Fruit fly (Drosophila melanogaster): Measurements from ENCODE around the gene CG10646.

The CG10646 gene

dm6 chr3L:12533392-12534070 is 29.8 kb upstream of the CG10646 start, which contains the start of the genes Tsf2 and CG34242 (continued):
- TF ChIP-seq slbo (GFP tag; IDR thresholded peaks at IDR 0.05) (peak; percentile 69), ara (GFP tag; IDR thresholded peaks at IDR 0.05) (peak; percentile 95), Dbx (GFP tag; IDR thresholded peaks at IDR 0.05) (peak; percentile 94), gfzf (GFP tag; optimal IDR thresholded peaks at IDR 0.05) (peak; percentile 63), CG5180 (GFP tag; optimal IDR thresholded peaks at IDR 0.05) (no peak), Fer2 (tag; optimal IDR thresholded peaks at IDR 0.05) (peak; percentile 66), ind (GFP tag; optimal IDR thresholded peaks at IDR 0.05) (peak; percentile 91), CG2199 (GFP tag; IDR thresholded peaks at IDR 0.05) (no peak), CG9876 (GFP tag; optimal IDR thresholded peaks at IDR 0.05) (no peak), CG6654 (GFP tag; optimal IDR thresholded peaks at IDR 0.05) (peak; percentile 49), Usf (GFP tag; optimal IDR thresholded peaks at IDR 0.05) (no peak), ap (GFP tag; IDR thresholded peaks at IDR 0.05) (peak; percentile 94), Hr78 (GFP tag; optimal IDR thresholded peaks at IDR 0.05) (no peak), sens (GFP tag) (peak; percentile 67), Fer1 (GFP tag; optimal IDR thresholded peaks at IDR 0.05) (peak; percentile 72), Dref (GFP tag; IDR thresholded peaks at IDR 0.05) (no peak), nom (GFP tag; optimal IDR thresholded peaks at IDR 0.05) (peak; percentile 58), MBD-R2 (GFP tag; IDR thresholded peaks at IDR 0.05) (peak; percentile 91), CG12071 (GFP tag; optimal IDR thresholded peaks at IDR 0.05) (no peak), CG13287 (GFP tag; IDR thresholded peaks at IDR 0.05; ENCODE audit: partially characterized antibody) (no peak), D19B (GFP tag; optimal IDR thresholded peaks at IDR 0.05) (no peak), CG4730 (GFP tag; IDR thresholded peaks at IDR 0.05) (peak; percentile 95), salm (tag; optimal IDR thresholded peaks at IDR 0.05) (peak; percentile 4), CG7987 (GFP tag; optimal IDR thresholded peaks at IDR 0.05) (peak; percentile 59), CG13296 (GFP tag; optimal IDR thresholded peaks at IDR 0.05) (peak; percentile 78), CG11247 (GFP tag; IDR thresholded peaks at IDR 0.05) (peak; percentile 93), CG5953 (GFP tag; IDR thresholded peaks at IDR 0.05) (peak; percentile 90), NC2α (GFP tag; optimal IDR thresholded peaks at IDR 0.05) (no peak), rib (GFP tag; IDR thresholded peaks at IDR 0.05) (peak; percentile 72), CG7556 (GFP tag; optimal IDR thresholded peaks at IDR 0.05) (peak; percentile 49), CG1603 (tag; optimal IDR thresholded peaks at IDR 0.05) (no peak), CG7963 (GFP tag; IDR thresholded peaks at IDR 0.05; ENCODE audit: partially characterized antibody) (no peak), ERR (GFP tag; optimal IDR thresholded peaks at IDR 0.05) (no peak), schlank (tag; optimal IDR thresholded peaks at IDR 0.05) (no peak), sna (GFP tag; IDR thresholded peaks at IDR 0.05; ENCODE audit: partially characterized antibody) (no peak), danr (GFP tag; IDR thresholded peaks at IDR 0.05) (peak; percentile 78), CG6854 (GFP tag; optimal IDR thresholded peaks at IDR 0.05) (no peak), ac (GFP tag; optimal IDR thresholded peaks at IDR 0.05) (no peak), gsb-n (tag; optimal IDR thresholded peaks at IDR 0.05) (no peak), nmo (GFP tag; optimal IDR thresholded peaks at IDR 0.05) (peak; percentile 65), CG10431 (GFP tag; optimal IDR thresholded peaks at IDR 0.05) (no peak), CG1529 (GFP tag; optimal IDR thresholded peaks at IDR 0.05) (no peak), HmgD (GFP tag; optimal IDR thresholded peaks at IDR 0.05) (no peak), pum (GFP tag; optimal IDR thresholded peaks at IDR 0.05) (no peak), CG11723 (GFP tag; optimal IDR thresholded peaks at IDR 0.05) (no peak), Gug (GFP tag; IDR thresholded peaks at IDR 0.05) (peak; percentile 91), CG6683 (GFP tag; optimal IDR thresholded peaks at IDR 0.05) (peak; percentile 58), nau (GFP tag; optimal IDR thresholded peaks at IDR 0.05) (peak; percentile 51), CG14014 (GFP tag; IDR thresholded peaks at IDR 0.05) (peak; percentile 94), tap (tag; optimal IDR thresholded peaks at IDR 0.05) (no peak)
